Fruit fly (Drosophila melanogaster) whole organism, embryonic: ENCODE results near the gene nwk.
A peak's percentile ranks its signal among the peaks of the same experiment; 100 is the strongest.

Experiments used
- Aef1 ChIP-seq: fragments of 200-800 bp; sonication (Bioruptor generic); IDR thresholded peaks from 3 replicates; pipeline ENCODE4 v1.3.6; 2022; ENCODE audit warnings: missing biosample characterization, missing genetic modification characterization
- Atf3 ChIP-seq: fragments of 200-800 bp; sonication (Bioruptor generic); optimal IDR thresholded peaks from 3 replicates; lab custom pipeline; 2016; ENCODE audit warnings: missing biosample characterization, missing genetic modification characterization
- B-H1 ChIP-seq: fragments of 200-800 bp; sonication (Bioruptor generic); IDR thresholded peaks from 3 replicates; pipeline ENCODE4 v1.3.6; 2022; ENCODE audit warnings: missing biosample characterization, missing genetic modification characterization
- CG10147 ChIP-seq: fragments of 200-800 bp; sonication (Bioruptor generic); optimal IDR thresholded peaks from 2 replicates; lab custom pipeline; 2019; ENCODE audit warnings: missing biosample characterization, mild to moderate bottlenecking, missing genetic modification characterization, moderate library complexity
- CG10209 ChIP-seq: fragments of 200-800 bp; sonication (Bioruptor generic); optimal IDR thresholded peaks from 3 replicates; lab custom pipeline; 2017; ENCODE audit warnings: missing biosample characterization, mild to moderate bottlenecking, missing genetic modification characterization, missing genetic modification reagents
- CG11560 ChIP-seq: fragments of 200-800 bp; sonication (Bioruptor generic); IDR thresholded peaks from 3 replicates; pipeline ENCODE4 v1.3.6; 2022; ENCODE audit warnings: missing biosample characterization, missing genetic modification characterization
- CG12659 ChIP-seq: fragments of 200-800 bp; sonication (Bioruptor generic); optimal IDR thresholded peaks from 3 replicates; lab custom pipeline; 2017; ENCODE audit warnings: mild to moderate bottlenecking, missing biosample characterization, missing genetic modification reagents, missing genetic modification characterization
- CG13424 ChIP-seq: fragments of 200-800 bp; sonication (Bioruptor generic); optimal IDR thresholded peaks from 2 replicates; lab custom pipeline; 2019; ENCODE audit warnings: missing biosample characterization, mild to moderate bottlenecking, missing genetic modification characterization, moderate library complexity
- CG17802 ChIP-seq: fragments of 200-800 bp; sonication (Bioruptor generic); optimal IDR thresholded peaks from 2 replicates; lab custom pipeline; 2018; ENCODE audit warnings: missing biosample characterization, mild to moderate bottlenecking, missing genetic modification characterization, moderate library complexity
- CG2129 ChIP-seq: fragments of 200-800 bp; sonication (Bioruptor generic); IDR thresholded peaks from 2 replicates; pipeline ENCODE4 v1.3.6; 2022; ENCODE audit warnings: missing biosample characterization, missing genetic modification characterization; ENCODE audit not compliant: partially characterized antibody
- CG2199 ChIP-seq: fragments of 200-800 bp; sonication (Bioruptor generic); IDR thresholded peaks from 3 replicates; pipeline ENCODE4 v1.3.6; 2022; ENCODE audit warnings: missing biosample characterization, missing genetic modification characterization
- CG32772 ChIP-seq: fragments of 200-800 bp; sonication (Bioruptor generic); IDR thresholded peaks from 2 replicates; pipeline ENCODE4 v1.3.6; 2022; ENCODE audit warnings: missing biosample characterization, missing genetic modification characterization
- CG3726 ChIP-seq: fragments of 200-800 bp; sonication (Bioruptor generic); IDR thresholded peaks from 3 replicates; pipeline ENCODE4, ENCODE4 v1.3.6; 2022; ENCODE audit warnings: missing biosample characterization, missing genetic modification characterization
- CG4282 ChIP-seq: fragments of 200-800 bp; sonication (Bioruptor generic); optimal IDR thresholded peaks from 2 replicates; lab custom pipeline; 2016; ENCODE audit warnings: missing biosample characterization, missing genetic modification characterization
- CG4328 ChIP-seq: fragments of 200-800 bp; sonication (Bioruptor generic); optimal IDR thresholded peaks from 3 replicates; lab custom pipeline; 2017; ENCODE audit warnings: missing biosample characterization, missing genetic modification reagents, missing genetic modification characterization
- CG6791 ChIP-seq: fragments of 200-800 bp; sonication (Bioruptor generic); IDR thresholded peaks from 3 replicates; pipeline ENCODE4 v1.3.6; 2022; ENCODE audit warnings: missing biosample characterization, missing genetic modification characterization; ENCODE audit not compliant: partially characterized antibody
- CG7271 ChIP-seq: fragments of 200-800 bp; sonication (Bioruptor generic); optimal IDR thresholded peaks from 2 replicates; lab custom pipeline; 2018; ENCODE audit warnings: missing biosample characterization, mild to moderate bottlenecking, missing genetic modification characterization, moderate library complexity
- CG7839 ChIP-seq: fragments of 200-800 bp; sonication (Bioruptor generic); optimal IDR thresholded peaks from 3 replicates; lab custom pipeline; 2018; ENCODE audit warnings: missing biosample characterization, mild to moderate bottlenecking, missing genetic modification characterization, moderate library complexity
- CG8290 ChIP-seq, 3 experiments: fragments of 200-800 bp; sonication (Bioruptor generic); optimal IDR thresholded peaks; 2 replicates each; lab custom pipeline; 2016 to 2019; ENCODE audit warnings: missing biosample characterization in 3 of 3, missing genetic modification characterization in 3 of 3, mild to moderate bottlenecking in 2 of 3, moderate library complexity in 1 of 3
- CG9215 ChIP-seq: fragments of 200-800 bp; sonication (Bioruptor generic); IDR thresholded peaks from 2 replicates; pipeline ENCODE4 v1.3.6; 2022; ENCODE audit warnings: missing biosample characterization, missing genetic modification characterization
- CG9727 ChIP-seq: fragments of 200-800 bp; sonication (Bioruptor generic); optimal IDR thresholded peaks from 3 replicates; lab custom pipeline; 2017; ENCODE audit warnings: missing biosample characterization, mild to moderate bottlenecking, missing genetic modification characterization
- Dad ChIP-seq: fragments of 200-800 bp; sonication (Bioruptor generic); optimal IDR thresholded peaks from 3 replicates; lab custom pipeline; 2016; ENCODE audit warnings: missing biosample characterization, missing genetic modification characterization
- Ets65A ChIP-seq: fragments of 200-800 bp; sonication (Bioruptor generic); peaks from one replicate; lab custom pipeline; 2016; ENCODE audit warnings: missing biosample characterization, missing genetic modification characterization
- Fer3 ChIP-seq: fragments of 200-800 bp; sonication (Bioruptor generic); optimal IDR thresholded peaks from 2 replicates; lab custom pipeline; 2018; ENCODE audit warnings: missing biosample characterization, mild to moderate bottlenecking, missing genetic modification characterization, moderate library complexity
- Gsc ChIP-seq: fragments of 200-800 bp; sonication (Bioruptor generic); IDR thresholded peaks from 2 replicates; pipeline ENCODE4 v1.3.6; 2022; ENCODE audit warnings: missing biosample characterization, missing genetic modification characterization
- HLH54F ChIP-seq: fragments of 200-800 bp; sonication (Bioruptor generic); optimal IDR thresholded peaks from 3 replicates; lab custom pipeline; 2016; ENCODE audit warnings: missing biosample characterization, missing genetic modification characterization
- Hr51 ChIP-seq, 2 experiments: fragments of 200-800 bp; sonication (Bioruptor generic); optimal IDR thresholded peaks; 2 replicates in 1 of 2; 3 replicates in 1 of 2; lab custom pipeline; 2016 to 2018; ENCODE audit warnings: missing biosample characterization in 2 of 2, missing genetic modification characterization in 2 of 2, mild to moderate bottlenecking in 1 of 2, moderate library complexity in 1 of 2
- Hsf ChIP-seq: fragments of 200-800 bp; sonication (Bioruptor generic); optimal IDR thresholded peaks from 3 replicates; lab custom pipeline; 2016; ENCODE audit warnings: missing biosample characterization, missing genetic modification characterization
- MTF-1 ChIP-seq: fragments of 200-800 bp; sonication (Bioruptor generic); optimal IDR thresholded peaks from 2 replicates; lab custom pipeline; 2018; ENCODE audit warnings: missing biosample characterization, mild to moderate bottlenecking, missing genetic modification characterization, borderline replicate concordance
- Myb ChIP-seq: fragments of 200-800 bp; sonication (Bioruptor generic); optimal IDR thresholded peaks from 2 replicates; lab custom pipeline; 2016; ENCODE audit warnings: missing biosample characterization, missing genetic modification characterization
- Opbp ChIP-seq: fragments of 200-800 bp; sonication (Bioruptor generic); IDR thresholded peaks from 3 replicates; pipeline ENCODE4 v1.3.6; 2022; ENCODE audit warnings: missing biosample characterization, missing genetic modification characterization; ENCODE audit not compliant: partially characterized antibody
- Scr ChIP-seq: fragments of 200-800 bp; sonication (Bioruptor generic); IDR thresholded peaks from 2 replicates; pipeline ENCODE4 v1.3.6; 2022; ENCODE audit warnings: missing biosample characterization, missing genetic modification characterization; ENCODE audit not compliant: partially characterized antibody
- Sry-δ ChIP-seq: fragments of 200-800 bp; sonication (Bioruptor generic); optimal IDR thresholded peaks from 2 replicates; lab custom pipeline; 2016; ENCODE audit warnings: missing biosample characterization, missing genetic modification characterization
- Tbp ChIP-seq: fragments of >200 bp; optimal IDR thresholded peaks from 2 replicates; lab custom pipeline; 2018; ENCODE audit warnings: missing biosample characterization, missing genetic modification characterization
- Xbp1 ChIP-seq: fragments of 200-800 bp; sonication (Bioruptor generic); optimal IDR thresholded peaks from 3 replicates; lab custom pipeline; 2016; ENCODE audit warnings: missing biosample characterization, mild to moderate bottlenecking, missing genetic modification characterization
- al ChIP-seq: fragments of 200-800 bp; sonication (Bioruptor generic); IDR thresholded peaks from 2 replicates; pipeline ENCODE4 v1.3.6; 2022; ENCODE audit warnings: missing biosample characterization, missing genetic modification characterization
- bab2 ChIP-seq: fragments of 200-800 bp; sonication (Bioruptor generic); optimal IDR thresholded peaks from 2 replicates; lab custom pipeline; 2016; ENCODE audit warnings: missing biosample characterization, missing genetic modification characterization
- caup ChIP-seq: fragments of 200-800 bp; sonication (Bioruptor generic); optimal IDR thresholded peaks from 3 replicates; lab custom pipeline; 2017; ENCODE audit warnings: missing biosample characterization, mild to moderate bottlenecking, missing genetic modification characterization, moderate library complexity; ENCODE audit not compliant: severe bottlenecking
- dpn ChIP-seq, 2 experiments: fragments of 200-800 bp; sonication (Bioruptor generic); optimal IDR thresholded peaks; 3 replicates each; lab custom pipeline; 2016; ENCODE audit warnings: missing biosample characterization in 2 of 2, missing genetic modification characterization in 2 of 2
- ham ChIP-seq: fragments of 200-800 bp; sonication (Bioruptor generic); IDR thresholded peaks from 2 replicates; pipeline ENCODE4 v1.3.6; 2022; ENCODE audit warnings: missing biosample characterization, missing genetic modification characterization
- hkb ChIP-seq, 2 experiments: fragments of 200-800 bp in 1 of 2; fragments of >200 bp in 1 of 2; sonication (Bioruptor generic) in 1 of 2; IDR thresholded peaks in 1 of 2; optimal IDR thresholded peaks in 1 of 2; 2 replicates each; pipeline versions ENCODE4 v1.3.6 to Lab custom; 2017 to 2022; ENCODE audit warnings: missing biosample characterization in 1 of 2, missing genetic modification characterization in 1 of 2
- jigr1 ChIP-seq: fragments of 200-800 bp; sonication (Bioruptor generic); IDR thresholded peaks from 3 replicates; pipeline ENCODE4 v1.3.6; 2022; ENCODE audit warnings: missing biosample characterization, missing genetic modification characterization
- lola ChIP-seq, 3 experiments: fragments of >200 bp in 2 of 3; fragments of 200-800 bp in 1 of 3; sonication (Bioruptor generic) in 1 of 3; optimal IDR thresholded peaks; 2 replicates each; lab custom pipeline; 2017 to 2019; ENCODE audit warnings: missing biosample characterization in 3 of 3, missing genetic modification characterization in 3 of 3, mild to moderate bottlenecking in 1 of 3, moderate library complexity in 1 of 3
- odd ChIP-seq: fragments of 200-800 bp; sonication (Bioruptor generic); optimal IDR thresholded peaks from 2 replicates; lab custom pipeline; 2017; ENCODE audit warnings: missing biosample characterization, mild to moderate bottlenecking, missing genetic modification characterization
- unc-4 ChIP-seq: fragments of 200-800 bp; sonication (Bioruptor generic); IDR thresholded peaks from 2 replicates; pipeline ENCODE4 v1.3.6; 2022; ENCODE audit warnings: missing biosample characterization, missing genetic modification characterization; ENCODE audit not compliant: partially characterized antibody
- wdn ChIP-seq: fragments of 200-800 bp; sonication (Bioruptor generic); IDR thresholded peaks from 2 replicates; pipeline ENCODE4 v1.3.6; 2022; ENCODE audit warnings: missing biosample characterization, missing genetic modification characterization
- zf30C ChIP-seq: fragments of 200-800 bp; sonication (Bioruptor generic); optimal IDR thresholded peaks from 3 replicates; lab custom pipeline; 2018; ENCODE audit warnings: missing biosample characterization, mild to moderate bottlenecking, missing genetic modification characterization

The nwk gene

DNA sequence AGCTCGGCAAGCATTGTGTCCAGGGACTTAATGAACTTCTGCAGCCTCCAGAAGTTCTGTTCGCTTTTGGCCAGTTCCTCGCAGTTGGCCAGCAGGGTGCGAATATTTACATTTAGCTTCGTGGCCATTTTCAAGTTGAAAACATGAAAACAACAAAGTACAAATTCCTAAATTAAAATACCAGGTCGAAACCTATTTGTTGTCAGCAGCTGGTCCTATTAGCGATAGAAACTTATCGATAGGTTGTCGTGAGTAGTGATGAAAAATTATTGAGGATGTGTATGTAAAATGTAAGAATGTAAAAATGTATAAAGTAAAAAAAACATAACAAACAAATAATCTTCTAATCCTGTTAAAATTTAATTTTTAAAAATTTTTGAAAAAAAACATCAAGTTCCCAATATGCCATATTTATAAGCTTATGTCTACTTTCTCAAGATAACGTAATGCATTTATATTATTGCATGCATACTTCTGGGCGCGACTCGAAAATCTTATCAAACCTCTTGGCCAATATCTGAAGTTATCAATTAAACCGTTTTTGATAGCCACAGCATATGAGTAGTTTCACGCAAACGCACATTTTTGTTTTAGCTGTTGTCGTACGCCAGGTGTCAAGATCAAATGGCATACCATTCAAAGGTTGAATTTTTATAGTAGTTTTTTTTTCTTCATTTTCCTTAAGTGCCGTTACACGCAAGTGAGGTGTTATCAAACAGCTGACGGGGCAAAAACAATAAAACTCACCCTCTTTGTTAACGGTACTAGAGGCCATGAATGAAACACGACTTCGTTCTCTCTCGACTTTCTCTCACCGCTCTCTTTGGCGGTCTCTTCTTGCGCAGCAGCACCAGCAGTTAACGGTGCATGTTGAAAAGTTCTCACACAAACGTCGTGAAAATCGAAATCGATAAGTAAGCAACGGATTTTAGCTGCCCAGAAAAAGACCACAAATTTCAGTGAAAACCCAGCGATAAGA lies at the start of gene nwk, which contains the start of gene Use1 (continued):
- TF ChIP-seq Myb (GFP tag; lab: Kevin White, UChicago), result peak; percentile 5
- TF ChIP-seq ham (GFP tag; lab: Robert Waterston, UW), result no peak
- TF ChIP-seq B-H1, result no peak
- TF ChIP-seq hkb (optimal IDR thresholded peaks at IDR 0.05; lab: Kevin White, UChicago), result no peak
- TF ChIP-seq hkb (GFP tag; IDR thresholded peaks at IDR 0.05; lab: Robert Waterston, UW), result no peak
- no peak for TF ChIP-seq Fer3
- TF ChIP-seq Gsc (GFP tag; lab: Robert Waterston, UW), result no peak
- no peak for TF ChIP-seq CG8290 (GFP tag; optimal IDR thresholded peaks at IDR 0.05; lab: Kevin White, UChicago)
- TF ChIP-seq CG8290 (tag; optimal IDR thresholded peaks at IDR 0.05; lab: Kevin White, UChicago), result no peak
- no peak for TF ChIP-seq al (GFP tag; lab: Robert Waterston, UW)
- TF ChIP-seq CG2199 (GFP tag; lab: Robert Waterston, UW), result no peak
- no peak for TF ChIP-seq CG4328 (GFP tag; lab: Kevin White, UChicago)
- no peak for TF ChIP-seq zf30C (GFP tag; lab: Kevin White, UChicago)
- no peak for TF ChIP-seq CG17802 (tag; lab: Kevin White, UChicago)
- no peak for TF ChIP-seq Dad (GFP tag; lab: Kevin White, UChicago)
- peak; percentile 70; the same call in 2 of the 3 replicates for TF ChIP-seq Opbp
- TF ChIP-seq Hr51 (GFP tag; optimal IDR thresholded peaks at IDR 0.05; lab: Kevin White, UChicago), result peak in 1 of 2 experiments; percentile 8
- peak; percentile 68 for TF ChIP-seq CG12659 (GFP tag; lab: Kevin White, UChicago)
- TF ChIP-seq HLH54F (GFP tag; lab: Kevin White, UChicago), result no peak
- TF ChIP-seq dpn (GFP tag; optimal IDR thresholded peaks at IDR 0.05; lab: Kevin White, UChicago), result no peak
- no peak for TF ChIP-seq bab2 (GFP tag; lab: Kevin White, UChicago)
- no peak for TF ChIP-seq Atf3 (GFP tag; lab: Kevin White, UChicago)
- no peak for TF ChIP-seq CG4282 (GFP tag; lab: Kevin White, UChicago)
- peak in 1 of 3 experiments; percentile 14 for TF ChIP-seq lola (GFP tag; optimal IDR thresholded peaks at IDR 0.05; lab: Kevin White, UChicago)
- no peak for TF ChIP-seq CG13424 (tag; lab: Kevin White, UChicago)
- TF ChIP-seq CG3726 (GFP tag; lab: Robert Waterston, UW), result no peak
- peak; percentile 75; the same call in 2 of the 3 replicates for TF ChIP-seq CG6791 (GFP tag; lab: Robert Waterston, UW)
- TF ChIP-seq CG2129 (GFP tag; lab: Robert Waterston, UW), result peak; percentile 34; the same call in 1 of the 2 replicates
- no peak for TF ChIP-seq CG10209 (GFP tag; lab: Kevin White, UChicago)
- TF ChIP-seq Aef1, result no peak
- TF ChIP-seq CG32772 (GFP tag; lab: Robert Waterston, UW), result no peak
- TF ChIP-seq jigr1, result no peak
- TF ChIP-seq CG9727 (GFP tag; lab: Kevin White, UChicago), result no peak
- TF ChIP-seq Hsf (GFP tag; lab: Kevin White, UChicago), result no peak
- TF ChIP-seq unc-4 (GFP tag; lab: Robert Waterston, UW), result peak; percentile 76
- TF ChIP-seq CG11560 (tag; lab: Robert Waterston, UW), result no peak
- TF ChIP-seq CG7271 (tag; lab: Kevin White, UChicago), result no peak
- no peak for TF ChIP-seq Xbp1
- TF ChIP-seq wdn (GFP tag; lab: Robert Waterston, UW), result no peak
- TF ChIP-seq MTF-1, result no peak
- TF ChIP-seq Sry-δ (GFP tag; lab: Kevin White, UChicago), result peak; percentile 77
- TF ChIP-seq Tbp (GFP tag; lab: Kevin White, UChicago), result no peak
- peak; percentile 82 for TF ChIP-seq Scr
- TF ChIP-seq caup, result no peak
- TF ChIP-seq CG9215 (GFP tag; lab: Robert Waterston, UW), result no peak
- no peak for TF ChIP-seq odd
- no peak for TF ChIP-seq CG10147 (GFP tag; lab: Kevin White, UChicago)
- no peak for TF ChIP-seq CG7839 (tag; lab: Kevin White, UChicago)
- no peak for TF ChIP-seq Ets65A
